Worm (Caenorhabditis elegans) whole organism, L4 larva: Measurements from ENCODE around the gene pho-13.

ENCODE experiments used
- D1046.2 ChIP-seq: fragments of 200-800 bp; sonication (Bioruptor generic); IDR thresholded peaks from 2 replicates; pipeline ENCODE4 v1.3.6; 2022; ENCODE audit warnings: missing genetic modification characterization, missing compliant biosample characterization
- F10B5.3 ChIP-seq: sonication (generic microtip); optimal IDR thresholded peaks from 2 replicates; lab custom pipeline; 2016; ENCODE audit warnings: mild to moderate bottlenecking, missing genetic modification characterization, missing compliant biosample characterization
- F37D6.2 ChIP-seq: sonication (generic microtip); optimal IDR thresholded peaks from 2 replicates; lab custom pipeline; 2016; ENCODE audit warnings: mild to moderate bottlenecking, missing genetic modification characterization, missing compliant biosample characterization
- F44E2.7 ChIP-seq: fragments of 200-800 bp; sonication (Bioruptor generic); IDR thresholded peaks from 2 replicates; pipeline ENCODE4 v2.1.2; 2022; ENCODE audit warnings: missing genetic modification characterization, missing compliant biosample characterization
- T20F7.1 ChIP-seq: fragments of 200-800 bp; sonication (Bioruptor generic); optimal IDR thresholded peaks from 2 replicates; lab custom pipeline; 2018; ENCODE audit warnings: mild to moderate bottlenecking, missing genetic modification characterization, missing compliant biosample characterization
- ZK337.2 ChIP-seq: fragments of 200-800 bp; sonication (Bioruptor generic); IDR thresholded peaks from 2 replicates; pipeline ENCODE4 v1.3.6; 2022; ENCODE audit warnings: missing genetic modification reagents, missing genetic modification characterization, missing compliant biosample characterization
- aha-1 ChIP-seq: fragments of 150-350 bp; peaks from one replicate; lab custom pipeline; 2014; ENCODE audit warnings: missing biosample characterization, missing genetic modification characterization
- aly-2 ChIP-seq: sonication (generic microtip); optimal IDR thresholded peaks from 2 replicates; lab custom pipeline; 2018; ENCODE audit warnings: missing biosample characterization, missing genetic modification characterization
- ama-1 ChIP-seq: fragments of 150-350 bp; optimal IDR thresholded peaks from 2 replicates; lab custom pipeline; 2014; ENCODE audit warnings: inconsistent platforms, mixed read lengths
- ceh-20 ChIP-seq: fragments of 200-800 bp; sonication (Bioruptor generic); IDR thresholded peaks from 2 replicates; pipeline ENCODE4 v1.3.6; 2022; ENCODE audit warnings: missing genetic modification reagents, missing genetic modification characterization, missing compliant biosample characterization
- ceh-28 ChIP-seq: fragments of 150-350 bp; optimal IDR thresholded peaks from 2 replicates; lab custom pipeline; 2014; ENCODE audit warnings: missing biosample characterization, missing genetic modification reagents, missing genetic modification characterization
- ceh-32 ChIP-seq: sonication (generic microtip); optimal IDR thresholded peaks from 2 replicates; lab custom pipeline; 2016; ENCODE audit warnings: mild to moderate bottlenecking, missing genetic modification characterization, missing compliant biosample characterization; ENCODE audit not compliant: poor library complexity
- ceh-82 ChIP-seq: sonication (generic microtip); optimal IDR thresholded peaks from 2 replicates; lab custom pipeline; 2017; ENCODE audit warnings: missing biosample characterization, missing genetic modification characterization
- ces-1 ChIP-seq: fragments of 150-350 bp; sonication (generic microtip); optimal IDR thresholded peaks from 4 replicates; lab custom pipeline; 2014; ENCODE audit warnings: missing biosample characterization, missing genetic modification reagents, missing genetic modification characterization
- ctbp-1 ChIP-seq: fragments of 200-800 bp; sonication (Bioruptor generic); IDR thresholded peaks from 2 replicates; pipeline ENCODE4 v1.3.6; 2022; ENCODE audit warnings: missing genetic modification reagents, missing genetic modification characterization, missing compliant biosample characterization
- daf-16 ChIP-seq, 3 experiments: sonication (generic microtip); optimal IDR thresholded peaks; 2 replicates each; lab custom pipeline; 2016 to 2017; ENCODE audit warnings: missing genetic modification characterization in 3 of 3, missing genetic modification reagents in 3 of 3, mild to moderate bottlenecking in 2 of 3, missing compliant biosample characterization in 2 of 3, missing biosample characterization in 1 of 3, moderate library complexity in 1 of 3
- dmd-6 ChIP-seq: fragments of 200-800 bp; sonication (Bioruptor generic); IDR thresholded peaks from 2 replicates; pipeline ENCODE4 v1.3.6; 2022; ENCODE audit warnings: missing genetic modification reagents, missing genetic modification characterization, missing compliant biosample characterization
- dmd-8 ChIP-seq: fragments of 200-800 bp; sonication (Bioruptor generic); IDR thresholded peaks from 2 replicates; pipeline ENCODE4 v1.3.6; 2022; ENCODE audit warnings: missing genetic modification characterization, missing compliant biosample characterization
- dmd-9 ChIP-seq: fragments of 200-800 bp; sonication (Bioruptor generic); IDR thresholded peaks from 2 replicates; pipeline ENCODE4 v1.3.6; 2022; ENCODE audit warnings: missing genetic modification reagents, missing genetic modification characterization, missing compliant biosample characterization
- duxl-1 ChIP-seq: sonication (generic microtip); optimal IDR thresholded peaks from 2 replicates; lab custom pipeline; 2016; ENCODE audit warnings: mild to moderate bottlenecking, missing genetic modification characterization, moderate library complexity, missing compliant biosample characterization; ENCODE audit not compliant: poor library complexity
- fkh-10 ChIP-seq: fragments of 150-350 bp; optimal IDR thresholded peaks from 2 replicates; lab custom pipeline; 2014; ENCODE audit warnings: missing biosample characterization, missing genetic modification reagents, missing genetic modification characterization
- fos-1 ChIP-seq: fragments of 150-350 bp; optimal IDR thresholded peaks from 2 replicates; lab custom pipeline; 2014; ENCODE audit warnings: missing biosample characterization, missing genetic modification characterization
- gei-8 ChIP-seq: fragments of 200-800 bp; sonication (Bioruptor generic); optimal IDR thresholded peaks from 2 replicates; lab custom pipeline; 2018; ENCODE audit warnings: mild to moderate bottlenecking, missing genetic modification characterization, missing compliant biosample characterization
- hif-1 ChIP-seq, 2 experiments: sonication (generic microtip); optimal IDR thresholded peaks; 2 replicates each; lab custom pipeline; 2016 to 2017; ENCODE audit warnings: missing compliant biosample characterization in 2 of 2, missing genetic modification characterization in 2 of 2, missing genetic modification reagents in 2 of 2, missing genotype in 2 of 2, mild to moderate bottlenecking in 1 of 2
- hlh-11 ChIP-seq: fragments of 200-800 bp; sonication (Bioruptor generic); optimal IDR thresholded peaks from 2 replicates; lab custom pipeline; 2018; ENCODE audit warnings: mild to moderate bottlenecking, missing genetic modification characterization, missing compliant biosample characterization
- hlh-30 ChIP-seq: sonication (generic microtip); optimal IDR thresholded peaks from 2 replicates; lab custom pipeline; 2017; ENCODE audit warnings: antibody characterized with exemption, mild to moderate bottlenecking, missing genetic modification characterization, missing compliant biosample characterization; ENCODE audit not compliant: insufficient read depth
- hmg-1.1 ChIP-seq: fragments of 200-800 bp; sonication (Bioruptor generic); IDR thresholded peaks from 2 replicates; pipeline ENCODE4 v1.3.6; 2022; ENCODE audit warnings: missing genetic modification reagents, missing genetic modification characterization, missing compliant biosample characterization
- jun-1 ChIP-seq: fragments of 150-350 bp; optimal IDR thresholded peaks from 2 replicates; lab custom pipeline; 2014; ENCODE audit warnings: missing biosample characterization, missing genetic modification reagents, missing genetic modification characterization
- lin-39 ChIP-seq: fragments of 150-350 bp; optimal IDR thresholded peaks from 2 replicates; lab custom pipeline; 2014; ENCODE audit warnings: missing biosample characterization, missing genetic modification reagents, missing genetic modification characterization
- lsy-2 ChIP-seq, 2 experiments: fragments of 150-350 bp in 1 of 2; sonication (generic microtip) in 1 of 2; optimal IDR thresholded peaks; 2 replicates each; lab custom pipeline; 2014 to 2017; ENCODE audit warnings: missing biosample characterization in 2 of 2, missing genetic modification characterization in 2 of 2
- madf-5 ChIP-seq, 2 experiments: fragments of 200-800 bp; sonication (Bioruptor generic); IDR thresholded peaks; 2 replicates each; pipeline ENCODE4 v1.3.6; 2022; ENCODE audit warnings: missing compliant biosample characterization in 2 of 2, missing genetic modification characterization in 2 of 2
- madf-9 ChIP-seq: fragments of 200-800 bp; sonication (Bioruptor generic); conservative IDR thresholded peaks from 2 replicates; pipeline ENCODE4 v1.3.6; 2022; ENCODE audit warnings: missing genetic modification reagents, missing genetic modification characterization, missing compliant biosample characterization
- mdl-1 ChIP-seq, 2 experiments: fragments of 150-350 bp in 1 of 2; sonication (generic microtip) in 1 of 2; optimal IDR thresholded peaks; 2 replicates each; lab custom pipeline; 2014 to 2017; ENCODE audit warnings: missing biosample characterization in 2 of 2, missing genetic modification characterization in 2 of 2
- mep-1 ChIP-seq: fragments of 150-350 bp; sonication (generic microtip); optimal IDR thresholded peaks from 3 replicates; lab custom pipeline; 2014; ENCODE audit warnings: missing biosample characterization, missing genetic modification characterization
- mxl-2 ChIP-seq: fragments of 200-800 bp; sonication (Bioruptor generic); conservative IDR thresholded peaks from 2 replicates; pipeline ENCODE4 v1.3.6; 2022; ENCODE audit warnings: missing genetic modification reagents, missing genetic modification characterization, missing compliant biosample characterization
- nhr-11 ChIP-seq: fragments of 150-350 bp; optimal IDR thresholded peaks from 2 replicates; lab custom pipeline; 2014; ENCODE audit warnings: missing biosample characterization, missing genetic modification characterization
- nhr-48 ChIP-seq: sonication (generic microtip); optimal IDR thresholded peaks from 2 replicates; lab custom pipeline; 2016; ENCODE audit warnings: mild to moderate bottlenecking, missing genetic modification characterization, missing compliant biosample characterization
- nhr-76 ChIP-seq: fragments of 150-350 bp; optimal IDR thresholded peaks from 2 replicates; lab custom pipeline; 2014; ENCODE audit warnings: missing biosample characterization, missing genetic modification characterization
- pha-4 ChIP-seq, 2 experiments: fragments of 150-350 bp in 1 of 2; fragments of 200-800 bp in 1 of 2; sonication (Bioruptor generic) in 1 of 2; IDR thresholded peaks in 1 of 2; optimal IDR thresholded peaks in 1 of 2; 2 replicates each; pipeline versions ENCODE4 v1.3.6 to Lab custom; 2014 to 2022; ENCODE audit warnings: missing genetic modification characterization in 2 of 2, missing genetic modification reagents in 2 of 2, missing biosample characterization in 1 of 2, missing compliant biosample characterization in 1 of 2
- rbr-2 ChIP-seq: sonication (generic microtip); optimal IDR thresholded peaks from 2 replicates; lab custom pipeline; 2016; ENCODE audit warnings: missing genotype, missing genetic modification characterization, missing compliant biosample characterization
- set-16 ChIP-seq: fragments of 200-800 bp; sonication (Bioruptor generic); IDR thresholded peaks from 2 replicates; pipeline ENCODE4 v1.3.6; 2022; ENCODE audit warnings: missing genetic modification reagents, missing genetic modification characterization, missing compliant biosample characterization
- skn-1 ChIP-seq: fragments of 150-350 bp; optimal IDR thresholded peaks from 2 replicates; lab custom pipeline; 2014; ENCODE audit warnings: missing biosample characterization, missing genetic modification characterization
- tag-97 ChIP-seq: fragments of 200-800 bp; sonication (Bioruptor generic); IDR thresholded peaks from 2 replicates; pipeline ENCODE4 v1.3.6; 2022; ENCODE audit warnings: missing genetic modification characterization, missing compliant biosample characterization
- tra-1 ChIP-seq: fragments of 200-800 bp; sonication (Bioruptor generic); IDR thresholded peaks from 2 replicates; pipeline ENCODE4 v1.3.6; 2022; ENCODE audit warnings: missing genetic modification reagents, missing genetic modification characterization, missing compliant biosample characterization
- unc-39 ChIP-seq: sonication (generic microtip); optimal IDR thresholded peaks from 2 replicates; lab custom pipeline; 2017; ENCODE audit warnings: missing biosample characterization, missing genetic modification characterization
- unc-62 ChIP-seq, 3 experiments: fragments of 150-350 bp in 1 of 3; sonication (generic microtip); optimal IDR thresholded peaks in 2 of 3; peaks in 1 of 3; 1 replicate in 1 of 3; 2 replicates in 2 of 3; lab custom pipeline; 2014 to 2017; ENCODE audit warnings: missing biosample characterization in 3 of 3, missing genetic modification characterization in 3 of 3, missing genetic modification reagents in 3 of 3, missing genotype in 1 of 3

The pho-13 gene

DNA sequence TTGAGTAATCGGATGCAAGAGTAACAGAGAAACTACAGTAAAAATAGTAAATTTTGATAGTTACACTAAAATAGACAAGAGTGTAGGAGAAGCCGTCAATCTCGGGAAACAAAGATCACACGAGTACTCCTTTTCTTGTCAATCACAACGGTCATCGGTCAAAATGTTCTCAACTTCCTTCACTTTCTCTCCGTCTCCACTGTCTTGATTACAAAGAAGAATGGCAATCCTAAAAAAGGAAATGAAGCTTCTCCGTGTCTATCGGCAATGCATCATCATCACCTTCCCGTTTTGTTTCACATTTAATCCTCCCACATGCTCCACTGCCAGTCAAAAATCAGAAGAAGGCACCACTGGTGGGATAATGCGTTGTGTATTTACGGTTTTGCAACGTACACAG is 7.1 kb downstream of the pho-13 start:
- TF ChIP-seq pha-4 (GFP tag; IDR thresholded peaks at IDR 0.05; lab: Robert Waterston, UW) (no peak), pha-4 (tag; optimal IDR thresholded peaks at IDR 0.05; lab: Kevin White, UChicago) (no peak), dmd-6 (peak; percentile 42), duxl-1 (tag; lab: Kevin White, UChicago) (no peak)

ce11 chrII:8796391-8796790 is 10.4 kb downstream of the pho-13 start:
- TF ChIP-seq mdl-1 (tag; optimal IDR thresholded peaks at IDR 0.05; lab: Kevin White, UChicago) = peak; percentile 3 to 76
- TF ChIP-seq F44E2.7 (GFP tag; lab: Robert Waterston, UW) = no peak
- peak; percentile 59 for TF ChIP-seq F37D6.2 (tag; lab: Kevin White, UChicago)
- TF ChIP-seq hif-1 (tag; optimal IDR thresholded peaks at IDR 0.05; lab: Kevin White, UChicago) = peak in 1 of 2 experiments; percentile 76
- peak; percentile 41 for TF ChIP-seq aha-1
- TF ChIP-seq unc-62 (GFP tag; optimal IDR thresholded peaks at IDR 0.05 in 1 of 2; lab: Kevin White, UChicago) = peak in 1 of 2 experiments; percentile 88
- TF ChIP-seq unc-62 (tag; optimal IDR thresholded peaks at IDR 0.05; lab: Kevin White, UChicago) = no peak
- TF ChIP-seq dmd-8 (GFP tag; lab: Robert Waterston, UW) = 0 out of 2 replicates have a peak, but pooled peaks have one; percentile 55
- peak; percentile 57; the same call in 1 of the 2 replicates for TF ChIP-seq set-16 (GFP tag; lab: Robert Waterston, UW)
- TF ChIP-seq D1046.2 = no peak
- peak; percentile 49 for TF ChIP-seq hmg-1.1 (GFP tag; lab: Robert Waterston, UW)
- TF ChIP-seq fkh-10 (GFP tag; lab: Kevin White, UChicago) = peak; percentile 96
- peak; percentile 98 for TF ChIP-seq tag-97
- no peak for TF ChIP-seq dmd-9 (GFP tag; lab: Robert Waterston, UW)
- TF ChIP-seq nhr-76 (tag; lab: Kevin White, UChicago) = no peak
- peak; percentile 25 for TF ChIP-seq ces-1 (GFP tag; lab: Kevin White, UChicago)
- TF ChIP-seq nhr-11 (tag; lab: Kevin White, UChicago) = peak; percentile 63
- peak; percentile 72; the same call in 1 of the 2 replicates for TF ChIP-seq ceh-20 (GFP tag; lab: Robert Waterston, UW)
- peak; percentile 76 for TF ChIP-seq dmd-6
- peak in 1 of 2 experiments; percentile 49 for TF ChIP-seq daf-16 (GFP tag; optimal IDR thresholded peaks at IDR 0.05; lab: Kevin White, UChicago)
- TF ChIP-seq daf-16 (tag; optimal IDR thresholded peaks at IDR 0.05; lab: Kevin White, UChicago) = no peak
- peak; percentile 48 for TF ChIP-seq gei-8 (GFP tag; lab: Kevin White, UChicago)
- TF ChIP-seq ceh-32 (tag; lab: Kevin White, UChicago) = peak; percentile 6
- peak; percentile 77 for TF ChIP-seq mep-1 (tag; lab: Kevin White, UChicago)
- TF ChIP-seq nhr-48 (tag; lab: Kevin White, UChicago) = peak; percentile 54
- no peak for TF ChIP-seq ceh-28 (tag; lab: Kevin White, UChicago)
- TF ChIP-seq lsy-2 (tag; optimal IDR thresholded peaks at IDR 0.05; lab: Kevin White, UChicago) = peak; percentile 50 to 74
- peak; percentile 57 for TF ChIP-seq hlh-11 (tag; lab: Kevin White, UChicago)
- TF ChIP-seq tra-1 = 0 out of 2 replicates have a peak, but pooled peaks have one; percentile 30
- TF ChIP-seq ctbp-1 (GFP tag; lab: Robert Waterston, UW) = no peak
- no peak for TF ChIP-seq lin-39
- TF ChIP-seq rbr-2 (tag; lab: Kevin White, UChicago) = peak; percentile 88
- TF ChIP-seq hlh-30 (tag; lab: Kevin White, UChicago) = peak; percentile 67
- 0 out of 2 replicates have a peak, but pooled peaks have one; percentile 35 for TF ChIP-seq ZK337.2
- TF ChIP-seq, all 104 proteins: peak for 25

ce11 chrII:8795227-8795626 is 11.6 kb downstream of the pho-13 start:
- TF ChIP-seq F10B5.3 (no peak), nhr-48 (tag; lab: Kevin White, UChicago) (no peak), ama-1 (lab: Kevin White, UChicago) (no peak), jun-1 (tag; lab: Kevin White, UChicago) (no peak), hlh-30 (tag; lab: Kevin White, UChicago) (no peak), madf-9 (no peak), skn-1 (tag; lab: Kevin White, UChicago) (no peak), aly-2 (tag; lab: Kevin White, UChicago) (no peak), fos-1 (tag; lab: Kevin White, UChicago) (no peak), mxl-2 (no peak), ceh-82 (tag; lab: Kevin White, UChicago) (no peak), unc-39 (tag; lab: Kevin White, UChicago) (no peak), mep-1 (tag; lab: Kevin White, UChicago) (no peak), madf-5 (GFP tag; IDR thresholded peaks at IDR 0.05; lab: Robert Waterston, UW) (no peak), T20F7.1 (GFP tag; lab: Kevin White, UChicago) (no peak)
